Worm (Caenorhabditis elegans) whole organism, midembryonic: ENCODE data around the gene F26G1.3.

Experiments
- T22C8.4 ChIP-seq: fragments of 200-800 bp; sonication (Bioruptor generic); IDR thresholded peaks from 2 replicates; pipeline ENCODE4 v1.3.6; 2022; ENCODE audit warnings: missing genetic modification characterization, missing compliant biosample characterization
- cog-1 ChIP-seq: sonication (generic microtip); optimal IDR thresholded peaks from 2 replicates; lab custom pipeline; 2016; ENCODE audit warnings: missing genetic modification characterization, missing compliant biosample characterization
- flt-1 ChIP-seq: fragments of 200-800 bp; sonication (Bioruptor generic); IDR thresholded peaks from 2 replicates; pipeline ENCODE4 v1.3.6; 2022; ENCODE audit warnings: missing genetic modification characterization, missing compliant biosample characterization
- klf-2 ChIP-seq: fragments of 200-800 bp; sonication (Bioruptor generic); conservative IDR thresholded peaks from 2 replicates; pipeline ENCODE4 v1.3.6; 2022; ENCODE audit warnings: missing genetic modification reagents, missing genetic modification characterization, missing compliant biosample characterization
- med-1 ChIP-seq: sonication (generic microtip); optimal IDR thresholded peaks from 2 replicates; lab custom pipeline; 2017; ENCODE audit warnings: missing genetic modification characterization, mild to moderate bottlenecking, missing compliant biosample characterization, antibody characterized with exemption, missing genetic modification reagents; ENCODE audit not compliant: insufficient read depth
- ref-1 ChIP-seq: fragments of 200-800 bp; sonication (Bioruptor generic); conservative IDR thresholded peaks from 2 replicates; pipeline ENCODE4 v1.3.6; 2022; ENCODE audit warnings: missing genetic modification reagents, missing genetic modification characterization, missing compliant biosample characterization
- tab-1 ChIP-seq: fragments of 200-800 bp; sonication (Bioruptor generic); IDR thresholded peaks from 2 replicates; pipeline ENCODE4 v1.3.6; 2022; ENCODE audit warnings: missing genetic modification characterization, missing compliant biosample characterization
- ztf-23 ChIP-seq: fragments of 200-800 bp; sonication (Bioruptor generic); IDR thresholded peaks from 2 replicates; pipeline ENCODE4 v1.3.6; 2022; ENCODE audit warnings: missing genetic modification reagents, missing genetic modification characterization, missing compliant biosample characterization
- ztf-29 ChIP-seq: fragments of 200-800 bp; sonication (Bioruptor generic); IDR thresholded peaks from 2 replicates; pipeline ENCODE4 v1.3.6; 2022; ENCODE audit warnings: missing genetic modification reagents, missing genetic modification characterization, missing compliant biosample characterization

The F26G1.3 gene

DNA sequence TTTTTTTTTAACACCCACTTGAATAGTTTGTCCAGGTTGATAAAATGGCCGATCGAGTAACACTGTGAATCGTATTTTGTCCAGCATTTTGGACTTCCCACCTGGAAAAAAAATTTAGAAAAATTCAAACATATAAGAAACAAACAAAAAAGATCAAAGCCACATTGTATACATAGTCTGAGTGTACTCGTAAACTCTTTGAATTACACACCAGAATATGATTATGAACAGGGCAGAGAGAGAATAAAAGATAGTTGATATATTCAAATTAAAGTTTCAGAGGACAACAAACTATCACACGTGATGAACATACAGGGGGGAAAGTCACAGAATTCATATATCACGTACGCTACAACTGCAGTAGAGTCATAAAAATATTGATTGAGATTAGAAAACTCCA lies 7.7 kb downstream of the F26G1.3 start, which contains the start of gene ttm-2:
Gene ttm-2 (minus strand): TSS at position 101 of the 400 bp plus-strand sequence.
- TF ChIP-seq ztf-23 (GFP tag; lab: Robert Waterston, UW) (no peak), cog-1 (tag; lab: Kevin White, UChicago) (no peak), flt-1 (no peak), med-1 (GFP tag; lab: Kevin White, UChicago) (no peak), klf-2 (GFP tag; lab: Robert Waterston, UW) (no peak), ref-1 (GFP tag; lab: Robert Waterston, UW) (no peak), T22C8.4 (no peak), tab-1 (GFP tag; lab: Robert Waterston, UW) (no peak), ztf-29 (GFP tag; lab: Robert Waterston, UW) (no peak)

DNA sequence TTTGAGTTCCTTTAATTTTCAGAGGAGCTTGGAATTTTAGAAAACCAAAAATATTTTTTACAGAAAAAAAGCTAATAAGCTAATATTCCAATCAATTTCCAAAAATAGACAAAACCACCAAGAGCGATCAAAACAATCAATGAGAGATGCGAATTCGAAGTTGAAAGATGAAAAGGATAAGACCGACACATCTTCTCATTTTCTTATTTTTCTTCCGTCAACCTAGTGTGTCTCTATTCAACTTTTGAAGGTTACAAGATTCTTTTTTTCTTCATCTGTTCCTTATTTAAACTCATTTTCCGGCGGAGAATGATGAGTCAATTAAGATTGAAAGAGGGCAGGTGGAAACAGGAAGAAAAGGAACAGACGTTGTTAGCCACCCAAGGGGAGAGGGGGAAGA lies 9.1 kb downstream of the F26G1.3 start:
- no peak for TF ChIP-seq ref-1 (GFP tag; lab: Robert Waterston, UW)
- TF ChIP-seq tab-1 (GFP tag; lab: Robert Waterston, UW): no peak
- no peak for TF ChIP-seq klf-2 (GFP tag; lab: Robert Waterston, UW)
- no peak for TF ChIP-seq ztf-23 (GFP tag; lab: Robert Waterston, UW)

DNA sequence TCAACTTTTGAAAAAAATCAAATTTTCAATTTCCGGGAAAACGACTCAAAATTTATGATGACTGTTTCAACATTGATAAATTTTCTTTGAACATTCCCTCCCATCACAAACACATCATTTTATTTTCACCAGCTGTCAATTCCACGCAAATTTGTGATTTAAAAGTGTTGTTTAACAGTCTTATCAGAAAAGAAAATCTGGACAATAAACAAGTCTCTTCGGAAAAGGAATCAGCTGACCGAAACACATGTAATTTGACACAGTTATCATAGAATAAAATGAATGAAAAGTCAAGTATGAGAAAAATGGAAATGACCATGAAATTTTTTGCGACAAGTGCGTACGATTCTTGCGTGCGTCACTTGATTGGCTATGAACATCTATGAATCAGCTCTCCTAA lies 10.5 kb downstream of the F26G1.3 start:
- TF ChIP-seq tab-1 (GFP tag; lab: Robert Waterston, UW) (no peak), med-1 (GFP tag; lab: Kevin White, UChicago) (no peak), ref-1 (GFP tag; lab: Robert Waterston, UW) (no peak), T22C8.4 (no peak), cog-1 (tag; lab: Kevin White, UChicago) (no peak), klf-2 (GFP tag; lab: Robert Waterston, UW) (no peak), ztf-23 (GFP tag; lab: Robert Waterston, UW) (no peak), ztf-29 (GFP tag; lab: Robert Waterston, UW) (no peak), flt-1 (no peak)

DNA sequence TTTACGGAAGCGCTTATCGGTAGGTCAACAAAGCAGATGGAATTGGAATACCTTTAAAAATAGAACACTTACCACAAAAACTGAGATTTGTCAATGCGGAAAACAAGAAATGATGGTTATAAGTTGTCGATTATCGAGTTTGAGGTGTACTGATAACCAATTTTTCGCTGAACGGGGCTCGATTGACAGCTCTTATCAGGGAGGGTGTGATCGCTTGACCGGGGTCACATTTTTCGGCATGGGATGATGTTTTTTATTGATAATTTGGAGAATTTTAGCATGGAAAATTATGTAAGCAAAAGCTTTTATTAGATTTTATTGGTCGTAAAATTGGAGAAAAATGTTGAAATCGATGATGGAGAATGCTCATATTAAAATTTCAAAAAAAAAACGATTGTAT lies 11.3 kb downstream of the F26G1.3 start:
- TF ChIP-seq ztf-29 (GFP tag; lab: Robert Waterston, UW): no peak
- TF ChIP-seq ztf-23 (GFP tag; lab: Robert Waterston, UW): no peak

DNA sequence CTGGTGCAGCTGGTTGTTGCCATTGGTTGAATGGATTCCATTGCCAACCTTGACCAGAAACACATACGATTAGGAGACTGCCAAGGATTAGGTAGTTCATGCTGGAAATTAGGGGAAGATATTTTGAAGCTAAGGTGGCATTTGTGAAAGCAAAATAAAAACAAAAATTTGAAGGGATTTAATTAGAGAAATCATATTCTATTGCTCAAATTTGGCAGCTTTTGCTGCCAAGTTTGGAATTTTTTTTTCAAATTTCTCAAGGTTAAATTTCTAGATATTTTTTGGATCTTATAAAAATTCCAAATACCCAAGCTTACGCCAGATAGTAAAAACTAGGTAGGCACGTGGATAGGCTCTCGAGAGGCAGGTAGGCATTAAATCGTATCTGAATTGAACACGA lies 12.7 kb downstream of the F26G1.3 start, which contains the start of gene F26G1.5:
Gene F26G1.5 (minus strand): TSS at position 101 of the 400 bp plus-strand sequence.
- TF ChIP-seq klf-2 (GFP tag; lab: Robert Waterston, UW): no peak
- TF ChIP-seq ztf-29 (GFP tag; lab: Robert Waterston, UW): no peak
- TF ChIP-seq cog-1 (tag; lab: Kevin White, UChicago): no peak
- TF ChIP-seq ztf-23 (GFP tag; lab: Robert Waterston, UW): no peak
- TF ChIP-seq tab-1 (GFP tag; lab: Robert Waterston, UW): no peak
- TF ChIP-seq flt-1: no peak
- TF ChIP-seq ref-1 (GFP tag; lab: Robert Waterston, UW): no peak
- no peak for TF ChIP-seq med-1 (GFP tag; lab: Kevin White, UChicago)

DNA sequence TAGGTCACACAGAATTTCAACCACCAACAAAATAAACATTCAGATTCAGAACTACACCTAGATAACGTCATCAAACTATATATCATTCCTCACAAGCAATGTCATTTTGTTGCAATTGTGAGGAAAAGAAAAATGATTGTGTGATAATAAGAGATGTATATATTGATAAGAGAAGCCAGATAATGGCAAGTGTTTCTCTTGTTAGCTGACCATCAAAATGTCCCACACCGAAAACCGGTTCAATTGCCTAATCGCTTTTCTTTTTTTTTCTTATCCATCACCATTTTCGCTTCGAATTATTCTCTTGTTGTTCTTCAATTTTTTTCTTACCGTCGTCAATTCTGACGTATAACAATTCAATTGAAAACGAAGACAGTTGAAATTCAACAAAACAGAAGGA lies 13.9 kb downstream of the F26G1.3 start:
- TF ChIP-seq ref-1 (GFP tag; lab: Robert Waterston, UW) (no peak), med-1 (GFP tag; lab: Kevin White, UChicago) (no peak), tab-1 (GFP tag; lab: Robert Waterston, UW) (no peak), T22C8.4 (no peak), klf-2 (GFP tag; lab: Robert Waterston, UW) (no peak), ztf-29 (GFP tag; lab: Robert Waterston, UW) (no peak), ztf-23 (GFP tag; lab: Robert Waterston, UW) (no peak), cog-1 (tag; lab: Kevin White, UChicago) (no peak), flt-1 (no peak)

DNA sequence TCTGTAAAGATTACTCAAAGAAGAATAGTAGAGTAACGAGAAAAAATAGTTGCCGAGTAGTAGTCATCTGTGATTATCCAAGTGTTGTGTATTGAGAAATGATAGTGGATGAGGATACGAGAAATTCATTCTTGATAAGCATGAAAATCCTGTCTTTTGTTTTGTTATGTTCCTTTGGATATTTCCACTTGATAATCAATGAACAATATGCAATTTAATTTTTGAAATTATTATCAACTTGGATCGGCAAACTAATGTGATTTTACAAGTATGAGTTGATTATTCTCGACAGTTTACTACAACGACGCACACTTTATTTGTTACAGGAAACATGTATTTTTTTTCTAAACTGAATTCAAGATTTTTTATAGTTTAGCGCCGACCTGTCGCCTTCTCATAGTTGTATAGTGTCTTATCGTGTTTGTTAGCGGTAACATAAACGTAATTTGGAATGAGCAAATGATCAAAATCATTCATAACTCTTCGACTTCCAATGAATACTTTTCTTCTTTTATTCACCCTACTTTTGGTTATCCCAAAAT lies 15.4 kb downstream of the F26G1.3 start, which contains the start of the genes F26G1.9 and F26G1.10:
Gene F26G1.9 (minus strand): TSS at position 101 of the 542 bp plus-strand sequence.
Gene F26G1.10 (plus strand): TSS at position 492 of the 542 bp plus-strand sequence.
- TF ChIP-seq flt-1 (no peak), ztf-29 (GFP tag; lab: Robert Waterston, UW) (no peak), cog-1 (tag; lab: Kevin White, UChicago) (no peak), klf-2 (GFP tag; lab: Robert Waterston, UW) (no peak), ztf-23 (GFP tag; lab: Robert Waterston, UW) (no peak), ref-1 (GFP tag; lab: Robert Waterston, UW) (no peak), med-1 (GFP tag; lab: Kevin White, UChicago) (no peak), T22C8.4 (no peak), tab-1 (GFP tag; lab: Robert Waterston, UW) (no peak)

DNA sequence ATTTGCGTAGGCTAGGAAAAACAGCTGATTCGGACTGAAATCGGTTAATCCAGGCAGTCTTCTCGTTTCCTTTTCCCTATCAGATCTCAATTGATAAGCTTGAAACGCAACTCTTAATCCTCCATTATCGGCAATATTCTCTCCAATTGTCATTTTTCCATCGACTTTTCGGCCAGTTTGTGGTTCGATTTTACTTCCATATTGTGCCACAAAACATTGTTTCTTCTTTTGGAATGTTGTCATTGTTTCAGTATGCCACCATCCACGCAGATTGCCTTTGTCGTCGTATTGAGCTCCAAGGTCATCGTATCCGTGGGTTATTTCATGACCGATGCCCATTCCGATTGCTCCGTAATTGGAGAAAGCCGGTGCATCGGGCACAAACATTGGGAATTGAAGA lies 17.2 kb downstream of the F26G1.3 start:
- no peak for TF ChIP-seq klf-2 (GFP tag; lab: Robert Waterston, UW)
- no peak for TF ChIP-seq cog-1 (tag; lab: Kevin White, UChicago)
- TF ChIP-seq flt-1: no peak
- no peak for TF ChIP-seq ref-1 (GFP tag; lab: Robert Waterston, UW)
- TF ChIP-seq med-1 (GFP tag; lab: Kevin White, UChicago): no peak
- TF ChIP-seq ztf-29 (GFP tag; lab: Robert Waterston, UW): no peak
- TF ChIP-seq ztf-23 (GFP tag; lab: Robert Waterston, UW): no peak
- no peak for TF ChIP-seq tab-1 (GFP tag; lab: Robert Waterston, UW)
- TF ChIP-seq T22C8.4: no peak

DNA sequence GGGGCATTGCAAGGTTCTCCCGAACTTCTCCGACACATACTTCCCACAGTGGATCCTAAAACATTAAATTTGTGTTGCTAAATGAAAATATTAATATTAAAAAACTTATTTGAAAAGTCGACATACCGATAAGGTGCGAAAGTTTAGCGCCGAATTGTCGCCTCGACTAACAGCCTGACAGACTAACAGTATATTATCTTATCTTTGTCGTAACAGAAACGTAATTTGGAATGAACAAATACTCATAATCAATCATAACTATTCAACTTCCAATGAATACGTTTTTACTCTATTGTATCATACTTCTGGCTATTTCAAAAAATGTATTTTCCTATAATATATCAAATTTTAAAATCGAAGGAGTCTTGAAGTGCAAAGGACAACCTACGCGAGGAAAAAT lies 18.4 kb downstream of the F26G1.3 start, which contains the start of gene F26G1.11:
Gene F26G1.11 (plus strand): TSS at position 205 of the 400 bp plus-strand sequence.
- TF ChIP-seq tab-1 (GFP tag; lab: Robert Waterston, UW): no peak
- TF ChIP-seq klf-2 (GFP tag; lab: Robert Waterston, UW): no peak
- TF ChIP-seq cog-1 (tag; lab: Kevin White, UChicago): no peak
- no peak for TF ChIP-seq flt-1
- no peak for TF ChIP-seq T22C8.4
- no peak for TF ChIP-seq ztf-29 (GFP tag; lab: Robert Waterston, UW)
- no peak for TF ChIP-seq ref-1 (GFP tag; lab: Robert Waterston, UW)
- TF ChIP-seq med-1 (GFP tag; lab: Kevin White, UChicago): no peak
- TF ChIP-seq ztf-23 (GFP tag; lab: Robert Waterston, UW): no peak
